Fruit fly (Drosophila melanogaster): Measurements from ENCODE around the gene Karybeta3.

Gene Karybeta3

dm6 chr3R:4649126-4649811 lies at the start of gene Karybeta3:
Gene Karybeta3 (plus strand): TSS chr3R:4649176.
- TF ChIP-seq CG17801 (GFP tag; optimal IDR thresholded peaks at IDR 0.05; ENCODE audit: partially characterized antibody): peak; percentile 71

DNA sequence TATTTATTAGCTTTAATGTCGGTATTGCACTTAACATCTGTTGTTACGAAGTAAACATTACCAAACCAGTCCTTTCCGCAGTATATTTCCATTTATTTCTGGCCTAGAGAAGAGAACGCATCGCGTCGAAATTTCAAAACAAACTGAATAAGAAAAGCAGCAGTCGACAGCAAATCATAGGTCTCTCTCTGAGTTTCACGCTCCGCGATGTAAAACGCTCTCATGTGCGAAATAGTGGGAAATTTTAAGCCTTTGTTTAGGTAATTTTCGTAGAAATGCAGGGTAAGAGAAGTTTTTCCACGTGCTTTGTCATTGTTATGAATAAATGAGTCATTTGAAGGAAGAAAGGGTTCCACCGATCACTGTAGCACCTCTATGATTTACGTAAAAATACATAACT lies 49.4 kb upstream of the Karybeta3 start:
- no peak for TF ChIP-seq CG17801 (GFP tag; optimal IDR thresholded peaks at IDR 0.05; ENCODE audit: partially characterized antibody)

DNA sequence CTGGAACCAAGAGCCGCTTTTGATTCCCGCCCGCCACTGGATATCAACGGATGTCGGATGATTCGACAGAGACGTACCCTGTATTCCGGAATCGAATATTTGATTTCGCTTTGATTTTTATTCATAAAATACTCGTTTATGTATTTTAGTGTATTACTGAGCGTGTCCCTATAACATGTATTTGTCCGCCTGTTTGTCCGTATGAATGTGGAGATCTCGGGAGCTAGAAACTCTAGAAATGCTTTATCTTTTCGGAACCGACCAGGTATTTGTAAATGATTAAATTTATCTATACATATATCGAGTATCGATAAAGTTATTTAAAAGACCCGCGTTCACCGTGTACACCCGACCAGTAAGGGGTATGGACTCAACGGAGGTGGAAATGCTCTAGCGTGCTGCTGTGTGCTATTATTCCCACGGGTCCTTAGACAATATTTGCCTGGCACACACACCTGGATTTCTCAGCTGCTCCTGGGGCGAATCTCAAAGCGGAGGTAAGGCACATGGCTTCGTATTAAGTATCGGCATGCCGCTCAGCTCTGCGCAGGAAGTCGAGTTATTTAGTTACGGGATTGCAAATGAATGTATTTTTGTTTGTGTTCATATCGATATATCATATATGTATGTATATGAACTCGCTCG lies 47.0 kb upstream of the Karybeta3 start:
- no peak for TF ChIP-seq CG17801 (GFP tag; optimal IDR thresholded peaks at IDR 0.05; ENCODE audit: partially characterized antibody)

DNA sequence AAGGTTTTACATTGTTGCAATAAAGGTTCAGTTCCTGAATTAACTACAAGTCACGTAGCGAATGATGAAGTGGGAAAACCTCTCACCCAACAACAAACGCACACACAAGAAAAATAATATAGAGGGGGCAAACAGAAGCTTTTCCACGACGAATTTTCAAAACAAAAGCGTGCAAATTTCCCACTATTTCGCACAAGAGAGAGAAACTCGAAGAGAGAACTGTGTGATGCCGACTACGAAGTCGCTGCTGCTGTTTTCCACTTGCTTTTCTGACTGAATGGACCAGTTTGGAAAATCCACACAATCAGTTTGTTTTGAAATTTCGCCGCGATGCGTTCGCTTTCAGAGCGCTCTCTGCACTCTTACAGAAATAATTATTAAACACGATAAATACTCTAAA lies 36.4 kb upstream of the Karybeta3 start, which contains the start of gene 5-HT2A:
TSS of gene 5-HT2A (plus strand) at position 301 of the 400 bp plus-strand sequence.
- no peak for TF ChIP-seq CG17801 (GFP tag; optimal IDR thresholded peaks at IDR 0.05; ENCODE audit: partially characterized antibody)

- no peak for TF ChIP-seq CG17801 (GFP tag; optimal IDR thresholded peaks at IDR 0.05; ENCODE audit: partially characterized antibody)
These were observed 32.8 kb upstream of the Karybeta3 start for dm6 chr3R:4616130-4616529.

DNA sequence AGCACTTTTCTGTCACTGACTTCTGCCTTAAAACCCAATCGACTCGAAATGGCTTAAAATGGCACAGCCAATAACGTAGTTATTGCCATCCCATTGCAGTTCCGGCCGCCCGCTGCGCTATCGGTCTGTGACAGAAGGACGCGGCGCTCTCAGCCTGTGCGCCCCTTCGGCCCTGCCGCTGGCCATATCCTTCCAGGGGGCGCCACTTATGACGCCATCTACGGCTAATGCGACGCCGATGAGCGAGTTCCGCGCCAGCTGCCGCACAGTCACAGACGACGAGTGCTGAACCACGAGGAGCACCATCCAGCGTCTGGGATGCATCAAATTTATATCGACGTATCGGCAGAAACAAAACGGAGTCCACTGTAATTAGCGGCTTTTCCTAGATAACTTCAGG lies 16.3 kb upstream of the Karybeta3 start:
- TF ChIP-seq CG17801 (GFP tag; optimal IDR thresholded peaks at IDR 0.05; ENCODE audit: partially characterized antibody): no peak

- TF ChIP-seq CG17801 (GFP tag; optimal IDR thresholded peaks at IDR 0.05; ENCODE audit: partially characterized antibody): no peak
These were observed 14.6 kb upstream of the Karybeta3 start for dm6 chr3R:4634337-4634914.

DNA sequence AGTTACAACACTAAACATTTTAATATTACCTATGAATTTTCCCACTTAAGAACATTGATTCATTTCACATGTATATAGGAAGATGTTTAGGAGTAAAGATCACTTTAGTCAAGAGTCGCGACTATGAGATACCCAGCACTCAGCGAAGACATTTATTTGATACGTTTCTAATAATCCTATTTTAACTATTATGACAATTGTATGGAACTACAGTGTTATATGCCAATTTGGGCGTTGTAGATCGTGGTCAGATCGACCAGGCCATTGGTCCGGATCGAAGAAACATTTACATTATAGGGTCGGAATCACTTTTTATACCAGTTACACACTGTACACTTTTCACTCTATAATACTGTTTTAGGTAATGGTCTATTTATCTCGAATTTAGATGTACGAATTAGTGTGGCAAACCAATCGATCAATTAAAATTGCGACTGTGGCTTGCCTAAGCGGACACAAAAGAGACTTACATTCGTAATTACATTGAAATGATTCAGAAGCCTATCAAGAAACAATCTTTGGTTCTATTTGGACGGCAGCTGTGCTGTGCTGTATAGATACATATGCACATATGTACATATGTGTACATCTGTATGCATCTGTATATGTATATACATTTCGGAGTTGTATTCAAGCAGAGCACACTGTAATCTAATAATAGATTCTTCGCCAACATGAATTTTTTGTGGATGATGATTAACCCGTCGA lies 8.3 kb upstream of the Karybeta3 start:
- no peak for TF ChIP-seq CG17801 (GFP tag; optimal IDR thresholded peaks at IDR 0.05; ENCODE audit: partially characterized antibody)

dm6 chr3R:4641254-4641573 lies 7.8 kb upstream of the Karybeta3 start:
- no peak for TF ChIP-seq CG17801 (GFP tag; optimal IDR thresholded peaks at IDR 0.05; ENCODE audit: partially characterized antibody)

- TF ChIP-seq CG17801 (GFP tag; optimal IDR thresholded peaks at IDR 0.05; ENCODE audit: partially characterized antibody): peak; percentile 49
These were observed 7.3 kb upstream of the Karybeta3 start, which contains the start of the genes CG9775, MED31 and slx1 for dm6 chr3R:4641616-4642102. Gene CG9775 (minus strand): TSS chr3R:4641838. Gene MED31 (plus strand): TSS chr3R:4641963. Gene slx1 (plus strand): TSS chr3R:4641963.

DNA sequence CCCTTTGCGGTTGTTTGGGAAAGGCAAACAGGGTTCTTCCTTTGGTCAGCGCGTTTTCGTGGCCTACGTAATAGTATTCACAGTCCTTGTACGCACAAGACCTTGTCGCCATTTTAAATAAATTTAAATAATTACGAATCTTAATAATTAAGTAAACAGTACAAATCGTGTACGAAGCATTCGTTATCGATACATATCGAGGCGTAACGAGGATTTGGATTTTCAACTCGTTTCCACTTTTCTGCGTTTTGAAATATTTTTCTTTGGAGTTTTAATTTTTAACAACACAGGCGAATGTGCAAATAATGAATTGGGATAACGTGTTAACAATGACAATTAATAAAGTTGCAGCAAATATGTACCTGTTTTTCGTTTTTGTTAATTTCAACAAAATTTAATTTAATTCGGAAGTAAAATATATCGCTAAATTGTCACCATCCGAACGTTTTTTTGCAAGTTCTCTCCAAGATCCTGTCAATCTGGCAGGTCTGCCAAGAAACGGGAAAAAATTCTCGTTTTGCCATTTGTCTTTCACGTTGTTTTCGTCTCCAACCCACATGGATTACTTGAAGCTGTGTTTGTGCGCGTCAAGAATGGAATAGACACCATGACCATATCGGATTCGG lies 3.4 kb upstream of the Karybeta3 start, which contains the start of the genes Dlip2 and rpk:
TSS of gene Dlip2 (minus strand) at position 199 of the 626 bp plus-strand sequence.
TSS of gene rpk (plus strand) at position 525 of the 626 bp plus-strand sequence.
- no peak for TF ChIP-seq CG17801 (GFP tag; optimal IDR thresholded peaks at IDR 0.05; ENCODE audit: partially characterized antibody)

DNA sequence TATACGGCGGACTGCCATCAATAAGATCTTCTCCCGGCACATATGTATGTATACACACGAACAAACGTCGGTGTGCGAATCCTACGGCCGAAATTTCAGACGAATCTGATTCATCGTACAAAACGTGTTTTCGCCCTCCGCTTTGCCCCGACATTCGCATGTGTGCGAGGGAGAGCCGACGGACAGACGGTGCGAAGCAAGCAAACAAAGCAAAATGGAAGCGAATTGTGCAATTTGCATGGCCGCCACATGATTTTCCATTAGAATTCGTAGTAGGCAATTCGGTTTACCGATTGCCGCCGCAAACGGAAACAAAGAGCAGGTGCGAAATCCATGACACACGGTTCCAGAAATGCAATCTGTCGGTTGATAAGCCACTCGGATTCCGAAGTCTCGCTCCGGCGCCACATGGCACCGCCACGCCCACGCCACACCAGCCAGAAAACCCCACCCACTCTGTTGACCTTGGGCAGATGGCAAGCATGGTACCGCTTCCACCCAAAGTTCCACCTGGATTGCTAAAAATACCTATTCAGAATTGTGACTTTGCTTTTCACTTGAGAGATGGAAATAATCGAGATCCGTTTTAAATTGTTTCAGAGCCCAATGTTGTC lies 1.0 kb downstream of the Karybeta3 start:
- no peak for TF ChIP-seq CG17801 (GFP tag; optimal IDR thresholded peaks at IDR 0.05; ENCODE audit: partially characterized antibody)

DNA sequence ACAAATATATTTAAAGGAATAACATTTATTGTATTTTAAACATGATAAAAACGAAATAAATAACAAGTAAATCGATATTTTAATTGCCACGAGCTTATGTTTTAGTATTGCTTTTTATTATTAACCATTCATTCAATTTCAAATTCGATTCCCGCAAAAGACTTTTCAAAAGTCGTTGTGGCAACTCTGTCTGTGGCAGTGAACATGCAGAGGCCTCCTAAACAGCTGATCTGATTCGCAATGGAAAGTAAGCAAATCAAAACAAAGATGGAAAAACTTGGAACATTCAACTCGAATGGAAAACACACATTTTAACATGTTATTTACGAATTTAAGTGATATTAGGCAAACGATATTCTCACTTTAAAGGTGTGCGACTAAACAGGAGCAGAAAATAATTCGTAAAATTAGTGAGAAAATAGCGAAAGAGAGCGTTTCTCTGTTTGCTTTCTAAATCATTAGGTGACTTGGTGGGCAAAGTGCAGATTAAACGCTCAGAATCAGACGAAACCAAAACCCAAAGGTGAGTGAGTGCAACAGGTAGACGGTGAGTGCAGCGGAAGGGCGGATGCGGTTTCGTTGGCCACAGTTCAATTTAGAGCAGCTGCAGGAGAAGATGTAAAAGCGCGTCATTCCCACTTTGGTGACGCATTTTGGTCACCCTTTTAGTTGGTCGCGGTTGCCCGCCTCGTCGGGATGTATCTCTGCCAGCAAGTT lies 5.7 kb downstream of the Karybeta3 start, which contains the start of gene spartin:
TSS of gene spartin (plus strand) at position 244 of the 717 bp plus-strand sequence.
- peak; percentile 44 for TF ChIP-seq CG17801 (GFP tag; optimal IDR thresholded peaks at IDR 0.05; ENCODE audit: partially characterized antibody)

Data from ovary, adult (tissue).